Fruit fly (Drosophila melanogaster) whole organism, adult: Measurements from ENCODE around the gene Ndc1.
A peak's percentile ranks its signal among the peaks of the same experiment; 100 is the strongest.

Experiments
- CG11617 ChIP-seq: fragments of 200-800 bp; sonication (Bioruptor generic); optimal IDR thresholded peaks from 2 replicates; lab custom pipeline; 2017; ENCODE audit warnings: mild to moderate bottlenecking, missing biosample characterization, missing genetic modification reagents, missing genetic modification characterization
- CG12768 ChIP-seq: fragments of 200-800 bp; sonication (Bioruptor generic); optimal IDR thresholded peaks from 2 replicates; lab custom pipeline; 2017; ENCODE audit warnings: missing biosample characterization, missing genetic modification characterization, mild to moderate bottlenecking, moderate library complexity, missing genetic modification reagents
- CG1620 ChIP-seq: fragments of 200-800 bp; sonication (Bioruptor generic); optimal IDR thresholded peaks from 2 replicates; lab custom pipeline; 2016; ENCODE audit warnings: missing biosample characterization, missing genetic modification characterization
- Hr96 ChIP-seq: fragments of 200-800 bp; sonication (Bioruptor generic); optimal IDR thresholded peaks from 2 replicates; lab custom pipeline; 2016; ENCODE audit warnings: missing biosample characterization, missing genetic modification characterization
- cnc ChIP-seq, 2 experiments: fragments of >200 bp; optimal IDR thresholded peaks; 2 replicates each; lab custom pipeline; 2017
- kay ChIP-seq: fragments of 200-800 bp; sonication (Bioruptor generic); peaks from one replicate; lab custom pipeline; 2016; ENCODE audit warnings: missing biosample characterization, missing genetic modification characterization, borderline replicate concordance
- toe ChIP-seq: fragments of 200-800 bp; sonication (Bioruptor generic); optimal IDR thresholded peaks from 2 replicates; lab custom pipeline; 2016; ENCODE audit warnings: missing biosample characterization, missing genetic modification characterization

DNA sequence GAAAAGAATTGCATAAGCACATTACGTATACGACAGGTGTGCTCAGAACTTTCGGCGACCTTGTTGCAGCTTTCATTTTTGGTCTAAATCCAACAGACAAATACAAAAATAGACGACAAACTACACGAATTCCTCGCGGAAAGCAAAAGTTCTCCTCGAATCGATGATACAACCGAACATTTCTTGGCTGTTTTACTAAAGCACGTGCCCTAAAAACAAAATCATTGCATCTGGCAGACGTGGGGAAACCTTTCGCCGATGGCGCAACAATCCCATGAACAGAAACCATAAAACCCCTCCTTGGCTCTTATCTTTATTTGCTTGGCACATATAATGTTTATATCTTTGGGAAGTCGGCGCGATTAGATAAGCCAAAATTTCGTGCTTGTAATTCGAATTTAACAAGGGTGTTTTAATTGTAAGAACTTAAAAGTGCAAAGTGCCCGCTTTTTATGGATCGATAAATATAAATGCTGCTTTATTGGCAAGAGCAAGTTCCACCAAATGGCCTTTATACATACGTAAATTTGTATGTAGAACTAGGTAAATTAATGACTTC is 14.4 kb downstream of the Ndc1 start:
- TF ChIP-seq cnc (optimal IDR thresholded peaks at IDR 0.05; lab: Kevin White, UChicago) (no peak), toe (GFP tag; lab: Kevin White, UChicago) (no peak), CG1620 (GFP tag; lab: Kevin White, UChicago) (no peak), Hr96 (GFP tag; lab: Kevin White, UChicago) (no peak), CG11617 (GFP tag; lab: Kevin White, UChicago) (peak; percentile 54), kay (GFP tag; lab: Kevin White, UChicago) (no peak), CG12768 (peak; percentile 52)
